Worm (Caenorhabditis elegans) whole organism, L4/young adult: Measurements from ENCODE around the gene srsy-2.

Experiments used
- W03F9.2 ChIP-seq: fragments of 150-350 bp; optimal IDR thresholded peaks from 2 replicates; lab custom pipeline; 2014; ENCODE audit warnings: missing biosample characterization, missing genetic modification characterization
- dao-5 ChIP-seq: sonication (generic microtip); optimal IDR thresholded peaks from 2 replicates; lab custom pipeline; 2016; ENCODE audit warnings: missing genotype, missing genetic modification characterization, moderate library complexity, missing compliant biosample characterization
- him-1 ChIP-seq: sonication (generic microtip); optimal IDR thresholded peaks from 2 replicates; lab custom pipeline; 2016; ENCODE audit warnings: missing genotype, missing genetic modification reagents, missing genetic modification characterization, missing compliant biosample characterization

- TF ChIP-seq him-1 (tag; lab: Kevin White, UChicago) (no peak), W03F9.2 (tag; lab: Kevin White, UChicago) (no peak), dao-5 (tag; lab: Kevin White, UChicago) (no peak)
These were observed at the start of gene srsy-2 for ce11 chrII:6226995-6227394.
